Fruit fly (Drosophila melanogaster) whole organism, pupa: Measurements from ENCODE around the gene sing.

ENCODE experiments used
- CG10348 ChIP-seq: fragments of 200-800 bp; sonication (Bioruptor generic); IDR thresholded peaks from 2 replicates; pipeline ENCODE4 v1.3.6; 2022; ENCODE audit warnings: missing biosample characterization, missing genetic modification characterization
- CG15710 ChIP-seq: fragments of 200-800 bp; sonication (Bioruptor generic); optimal IDR thresholded peaks from 2 replicates; lab custom pipeline; 2018; ENCODE audit warnings: missing biosample characterization, mild to moderate bottlenecking, missing genetic modification characterization, moderate library complexity
- CG34367 ChIP-seq: fragments of 200-800 bp; sonication (Bioruptor generic); optimal IDR thresholded peaks from 2 replicates; lab custom pipeline; 2018; ENCODE audit warnings: missing biosample characterization, mild to moderate bottlenecking, missing genetic modification characterization
- CG4496 ChIP-seq: fragments of 200-800 bp; sonication (Bioruptor generic); IDR thresholded peaks from 3 replicates; pipeline ENCODE4 v1.3.6; 2022; ENCODE audit warnings: missing biosample characterization, missing genetic modification characterization
- CG8159 ChIP-seq: fragments of 200-800 bp; sonication (Bioruptor generic); optimal IDR thresholded peaks from 3 replicates; lab custom pipeline; 2018; ENCODE audit warnings: missing biosample characterization, mild to moderate bottlenecking, missing genetic modification characterization, moderate library complexity
- CG8301 ChIP-seq: fragments of 200-800 bp; sonication (Bioruptor generic); optimal IDR thresholded peaks from 2 replicates; lab custom pipeline; 2018; ENCODE audit warnings: missing biosample characterization, mild to moderate bottlenecking, missing genetic modification characterization
- EcR ChIP-seq: fragments of 200-800 bp; sonication (Bioruptor generic); optimal IDR thresholded peaks from 3 replicates; lab custom pipeline; 2019; ENCODE audit warnings: missing biosample characterization, missing genetic modification characterization, mild to moderate bottlenecking, moderate library complexity, missing genetic modification reagents
- Snoo ChIP-seq: fragments of 200-800 bp; sonication (Bioruptor generic); optimal IDR thresholded peaks from 3 replicates; lab custom pipeline; 2017; ENCODE audit warnings: missing biosample characterization, mild to moderate bottlenecking, missing genetic modification characterization, inconsistent platforms
- fd96Ca ChIP-seq: fragments of 200-800 bp; sonication (Bioruptor generic); IDR thresholded peaks from 3 replicates; pipeline ENCODE4 v1.3.6; 2022; ENCODE audit warnings: missing biosample characterization, missing genetic modification characterization
- gl ChIP-seq: fragments of 200-800 bp; sonication (Bioruptor generic); optimal IDR thresholded peaks from 2 replicates; lab custom pipeline; 2018; ENCODE audit warnings: missing biosample characterization, mild to moderate bottlenecking, missing genetic modification characterization
- rn ChIP-seq: fragments of 200-800 bp; sonication (Bioruptor generic); IDR thresholded peaks from 2 replicates; pipeline ENCODE4 v1.3.6; 2022; ENCODE audit warnings: missing biosample characterization, missing genetic modification characterization

dm6 chrX:16632135-16632534 lies 47.0 kb upstream of the sing start, which contains the start of gene CG9777:
- TF ChIP-seq EcR (GFP tag; lab: Kevin White, UChicago) (no peak), Snoo (tag; lab: Kevin White, UChicago) (no peak), CG34367 (tag; lab: Kevin White, UChicago) (no peak), CG8159 (tag; lab: Kevin White, UChicago) (no peak), rn (no peak), CG15710 (tag; lab: Kevin White, UChicago) (no peak), CG10348 (GFP tag; lab: Robert Waterston, UW) (no peak), fd96Ca (GFP tag; lab: Robert Waterston, UW) (no peak), CG8301 (tag; lab: Kevin White, UChicago) (no peak), CG4496 (no peak), gl (no peak)
